Fruit fly (Drosophila melanogaster) whole organism, embryonic: ENCODE data around the gene CG1024.

Source experiments
- Blimp-1 ChIP-seq: fragments of 200-800 bp; sonication (Bioruptor generic); optimal IDR thresholded peaks from 3 replicates; lab custom pipeline; 2018; ENCODE audit warnings: missing biosample characterization, missing genetic modification characterization, mild to moderate bottlenecking, moderate library complexity, missing genetic modification reagents
- CG10543 ChIP-seq: fragments of 200-800 bp; sonication (Bioruptor generic); optimal IDR thresholded peaks from 3 replicates; lab custom pipeline; 2017; ENCODE audit warnings: missing biosample characterization, mild to moderate bottlenecking, missing genetic modification characterization, moderate library complexity
- CG12071 ChIP-seq: fragments of 200-800 bp; sonication (Bioruptor generic); optimal IDR thresholded peaks from 3 replicates; lab custom pipeline; 2018; ENCODE audit warnings: missing biosample characterization, mild to moderate bottlenecking, missing genetic modification characterization
- CG12104 ChIP-seq: fragments of 200-800 bp; sonication (Bioruptor generic); optimal IDR thresholded peaks from 3 replicates; lab custom pipeline; 2016; ENCODE audit warnings: missing biosample characterization, missing genetic modification characterization
- CG12391 ChIP-seq: fragments of 200-800 bp; sonication (Bioruptor generic); optimal IDR thresholded peaks from 3 replicates; lab custom pipeline; 2018; ENCODE audit warnings: missing biosample characterization, mild to moderate bottlenecking, missing genetic modification characterization, moderate library complexity
- CG12744 ChIP-seq: fragments of 200-800 bp; sonication (Bioruptor generic); optimal IDR thresholded peaks from 2 replicates; lab custom pipeline; 2016; ENCODE audit warnings: missing biosample characterization, missing genetic modification characterization
- CG12942 ChIP-seq: fragments of 200-800 bp; sonication (Bioruptor generic); optimal IDR thresholded peaks from 3 replicates; lab custom pipeline; 2016; ENCODE audit warnings: missing biosample characterization, missing genetic modification characterization
- CG13287 ChIP-seq: fragments of 200-800 bp; sonication (Bioruptor generic); IDR thresholded peaks from 2 replicates; pipeline ENCODE4 v1.3.6; 2022; ENCODE audit warnings: missing biosample characterization, missing genetic modification characterization; ENCODE audit not compliant: partially characterized antibody
- CG17359 ChIP-seq: fragments of 200-800 bp; sonication (Bioruptor generic); optimal IDR thresholded peaks from 3 replicates; lab custom pipeline; 2018; ENCODE audit warnings: missing biosample characterization, mild to moderate bottlenecking, missing genetic modification characterization, moderate library complexity
- CG17385 ChIP-seq: fragments of 200-800 bp; sonication (Bioruptor generic); optimal IDR thresholded peaks from 3 replicates; lab custom pipeline; 2018; ENCODE audit warnings: missing biosample characterization, mild to moderate bottlenecking, missing genetic modification characterization
- CG18011 ChIP-seq: fragments of 200-800 bp; sonication (Bioruptor generic); optimal IDR thresholded peaks from 2 replicates; lab custom pipeline; 2017; ENCODE audit warnings: missing biosample characterization, missing genetic modification characterization, mild to moderate bottlenecking, moderate library complexity, missing genotype
- CG18599 ChIP-seq: fragments of 200-800 bp; sonication (Bioruptor generic); optimal IDR thresholded peaks from 3 replicates; lab custom pipeline; 2017; ENCODE audit warnings: missing biosample characterization, missing genetic modification characterization, mild to moderate bottlenecking, moderate library complexity, missing genetic modification reagents
- CG2199 ChIP-seq: fragments of 200-800 bp; sonication (Bioruptor generic); IDR thresholded peaks from 3 replicates; pipeline ENCODE4 v1.3.6; 2022; ENCODE audit warnings: missing biosample characterization, missing genetic modification characterization
- CG34376 ChIP-seq: fragments of 200-800 bp; sonication (Bioruptor generic); optimal IDR thresholded peaks from 2 replicates; lab custom pipeline; 2018; ENCODE audit warnings: missing biosample characterization, mild to moderate bottlenecking, missing genetic modification characterization
- CG4282 ChIP-seq: fragments of 200-800 bp; sonication (Bioruptor generic); optimal IDR thresholded peaks from 2 replicates; lab custom pipeline; 2016; ENCODE audit warnings: missing biosample characterization, missing genetic modification characterization
- CG4328 ChIP-seq: fragments of 200-800 bp; sonication (Bioruptor generic); optimal IDR thresholded peaks from 3 replicates; lab custom pipeline; 2017; ENCODE audit warnings: missing biosample characterization, missing genetic modification reagents, missing genetic modification characterization
- CG4617 ChIP-seq: fragments of 200-800 bp; sonication (Bioruptor generic); optimal IDR thresholded peaks from 3 replicates; lab custom pipeline; 2016; ENCODE audit warnings: missing biosample characterization, missing genetic modification characterization, borderline replicate concordance
- CG4820 ChIP-seq: fragments of 200-800 bp; sonication (Bioruptor generic); optimal IDR thresholded peaks from 3 replicates; lab custom pipeline; 2016; ENCODE audit warnings: missing biosample characterization, missing genetic modification characterization
- CG5180 ChIP-seq: fragments of 200-800 bp; sonication (Bioruptor generic); optimal IDR thresholded peaks from 3 replicates; lab custom pipeline; 2017; ENCODE audit warnings: missing biosample characterization, missing genetic modification characterization, mild to moderate bottlenecking, moderate library complexity, missing genetic modification reagents
- CG6254 ChIP-seq: fragments of 200-800 bp; sonication (Bioruptor generic); optimal IDR thresholded peaks from 3 replicates; lab custom pipeline; 2017; ENCODE audit warnings: mild to moderate bottlenecking, missing biosample characterization, missing genetic modification reagents, missing genetic modification characterization
- CG7745 ChIP-seq: fragments of 200-800 bp; sonication (Bioruptor generic); optimal IDR thresholded peaks from 2 replicates; lab custom pipeline; 2018; ENCODE audit warnings: missing biosample characterization, mild to moderate bottlenecking, missing genetic modification characterization, moderate library complexity
- CG9932 ChIP-seq: fragments of 200-800 bp; sonication (Bioruptor generic); IDR thresholded peaks from 2 replicates; pipeline ENCODE4 v1.3.6; 2022; ENCODE audit warnings: missing biosample characterization, missing genetic modification characterization
- CoRest ChIP-seq: fragments of 200-800 bp; sonication (Bioruptor generic); optimal IDR thresholded peaks from 3 replicates; lab custom pipeline; 2018; ENCODE audit warnings: missing biosample characterization, mild to moderate bottlenecking, missing genetic modification characterization, moderate library complexity
- D19B ChIP-seq: fragments of 200-800 bp; sonication (Bioruptor generic); optimal IDR thresholded peaks from 2 replicates; lab custom pipeline; 2017; ENCODE audit warnings: missing biosample characterization, mild to moderate bottlenecking, missing genetic modification characterization
- Dbx ChIP-seq: fragments of 200-800 bp; sonication (Bioruptor generic); IDR thresholded peaks from 3 replicates; pipeline ENCODE4 v1.3.6; 2022; ENCODE audit warnings: missing biosample characterization, missing genetic modification characterization
- Dll ChIP-seq: fragments of 200-800 bp; sonication (Bioruptor generic); IDR thresholded peaks from 4 replicates; pipeline ENCODE4 v1.3.6; 2022; ENCODE audit warnings: missing biosample characterization, missing genetic modification characterization; ENCODE audit not compliant: partially characterized antibody
- H15 ChIP-seq: fragments of 200-800 bp; sonication (Bioruptor generic); IDR thresholded peaks from 3 replicates; pipeline ENCODE4 v1.3.6; 2022; ENCODE audit warnings: missing biosample characterization, missing genetic modification characterization
- H2.0 ChIP-seq: fragments of 200-800 bp; sonication (Bioruptor generic); IDR thresholded peaks from 2 replicates; pipeline ENCODE4 v1.3.6; 2022; ENCODE audit warnings: missing biosample characterization, missing genetic modification characterization
- HLHmδ ChIP-seq: fragments of 200-800 bp; sonication (Bioruptor generic); optimal IDR thresholded peaks from 2 replicates; lab custom pipeline; 2018; ENCODE audit warnings: missing biosample characterization, mild to moderate bottlenecking, missing genetic modification characterization, moderate library complexity
- Jarid2 ChIP-seq: fragments of 200-800 bp; sonication (Bioruptor generic); optimal IDR thresholded peaks from 3 replicates; lab custom pipeline; 2017; ENCODE audit warnings: mild to moderate bottlenecking, missing biosample characterization, missing genetic modification reagents, missing genetic modification characterization
- MBD-R2 ChIP-seq: fragments of 200-800 bp; sonication (Bioruptor generic); IDR thresholded peaks from 2 replicates; pipeline ENCODE4 v1.3.6; 2022; ENCODE audit warnings: missing biosample characterization, missing genetic modification characterization
- Med ChIP-seq: fragments of 200-800 bp; sonication (Bioruptor generic); peaks from one replicate; lab custom pipeline; 2016; ENCODE audit warnings: missing biosample characterization, missing genetic modification characterization, mild to moderate bottlenecking, inconsistent platforms, moderate library complexity
- Mrtf ChIP-seq: fragments of 200-800 bp; sonication (Bioruptor generic); IDR thresholded peaks from 3 replicates; pipeline ENCODE4 v1.3.6; 2022; ENCODE audit warnings: missing biosample characterization, missing genetic modification characterization
- cad ChIP-seq: fragments of >200 bp; optimal IDR thresholded peaks from 2 replicates; lab custom pipeline; 2017; ENCODE audit warnings: missing biosample characterization, missing genetic modification characterization
- fd64A ChIP-seq: fragments of 200-800 bp; sonication (Bioruptor generic); optimal IDR thresholded peaks from 3 replicates; lab custom pipeline; 2018; ENCODE audit warnings: missing biosample characterization, mild to moderate bottlenecking, missing genetic modification characterization
- fd96Cb ChIP-seq: fragments of 200-800 bp; sonication (Bioruptor generic); optimal IDR thresholded peaks from 2 replicates; lab custom pipeline; 2018; ENCODE audit warnings: missing biosample characterization, mild to moderate bottlenecking, missing genetic modification characterization, moderate library complexity
- jumu ChIP-seq: fragments of 200-800 bp; sonication (Bioruptor generic); optimal IDR thresholded peaks from 3 replicates; lab custom pipeline; 2016; ENCODE audit warnings: missing biosample characterization, missing genetic modification characterization
- kah ChIP-seq: fragments of 200-800 bp; sonication (Bioruptor generic); optimal IDR thresholded peaks from 2 replicates; lab custom pipeline; 2018; ENCODE audit warnings: missing biosample characterization, mild to moderate bottlenecking, missing genetic modification characterization
- mam ChIP-seq: fragments of 200-800 bp; sonication (Bioruptor generic); optimal IDR thresholded peaks from 3 replicates; lab custom pipeline; 2016; ENCODE audit warnings: missing biosample characterization, missing genetic modification characterization
- otp ChIP-seq: fragments of 200-800 bp; sonication (Bioruptor generic); IDR thresholded peaks from 3 replicates; pipeline ENCODE4, ENCODE4 v1.3.6; 2022; ENCODE audit warnings: missing biosample characterization, missing genetic modification characterization
- pan ChIP-seq, 4 experiments: fragments of >200 bp in 3 of 4; fragments of 200-800 bp in 1 of 4; sonication (Bioruptor generic) in 1 of 4; optimal IDR thresholded peaks in 3 of 4; IDR thresholded peaks in 1 of 4; 2 replicates each; pipeline versions ENCODE4 v1.3.6 to Lab custom; 2017 to 2022; ENCODE audit warnings: missing biosample characterization in 2 of 4, missing genetic modification characterization in 2 of 4, mixed read lengths in 1 of 4
- sens ChIP-seq: fragments of 200-800 bp; sonication (Bioruptor generic); peaks from one replicate; lab custom pipeline; 2016; ENCODE audit warnings: missing biosample characterization, missing genetic modification characterization
- so ChIP-seq: fragments of 200-800 bp; sonication (Bioruptor generic); IDR thresholded peaks from 3 replicates; pipeline ENCODE4 v1.3.6; 2022; ENCODE audit warnings: missing biosample characterization, missing genetic modification characterization
- stc ChIP-seq: fragments of 200-800 bp; sonication (Bioruptor generic); IDR thresholded peaks from 2 replicates; pipeline ENCODE4 v1.3.6; 2022; ENCODE audit warnings: missing biosample characterization, missing genetic modification characterization
- tgo ChIP-seq: fragments of 200-800 bp; sonication (Bioruptor generic); IDR thresholded peaks from 3 replicates; pipeline ENCODE4 v1.3.6; 2022; ENCODE audit warnings: missing biosample characterization, missing genetic modification characterization
- z ChIP-seq: fragments of 200-800 bp; sonication (Bioruptor generic); IDR thresholded peaks from 3 replicates; pipeline ENCODE4 v1.3.6; 2022; ENCODE audit warnings: missing biosample characterization, missing genetic modification characterization
- zen ChIP-seq: fragments of 200-800 bp; sonication (Bioruptor generic); optimal IDR thresholded peaks from 3 replicates; lab custom pipeline; 2018; ENCODE audit warnings: missing biosample characterization, mild to moderate bottlenecking, missing genetic modification characterization, moderate library complexity
- zf30C ChIP-seq: fragments of 200-800 bp; sonication (Bioruptor generic); optimal IDR thresholded peaks from 3 replicates; lab custom pipeline; 2018; ENCODE audit warnings: missing biosample characterization, mild to moderate bottlenecking, missing genetic modification characterization

The CG1024 gene

dm6 chr3R:6353624-6354352 is 26.3 kb downstream of the CG1024 start (continued):
- TF ChIP-seq CG12744 (GFP tag; lab: Kevin White, UChicago) (no peak), CG9932 (GFP tag; lab: Robert Waterston, UW) (no peak), CG4820 (GFP tag; lab: Kevin White, UChicago) (peak; percentile 68), CG18599 (GFP tag; lab: Kevin White, UChicago) (peak; percentile 82), CG12391 (tag; lab: Kevin White, UChicago) (peak; percentile 88), z (GFP tag; lab: Robert Waterston, UW) (peak; percentile 79), H15 (no peak), CG4282 (peak; percentile 75), CG4328 (GFP tag; lab: Kevin White, UChicago) (no peak), Dbx (GFP tag; lab: Robert Waterston, UW) (no peak), CG4617 (GFP tag; lab: Kevin White, UChicago) (peak; percentile 49), CG6254 (peak; percentile 67), MBD-R2 (no peak), pan (optimal IDR thresholded peaks at IDR 0.05; lab: Kevin White, UChicago) (no peak), pan (GFP tag; optimal IDR thresholded peaks at IDR 0.05 in 1 of 2, IDR thresholded peaks at IDR 0.05 in 1 of 2) (peak in 1 of 2 experiments; percentile 70), HLHmδ (no peak), zen (tag; lab: Kevin White, UChicago) (no peak), so (peak; percentile 62; the same call in 1 of the 3 replicates), CG13287 (GFP tag; lab: Robert Waterston, UW) (no peak), CG12942 (GFP tag; lab: Kevin White, UChicago) (peak; percentile 63), Med (GFP tag; lab: Kevin White, UChicago) (peak; percentile 89), CG10543 (GFP tag; lab: Kevin White, UChicago) (peak; percentile 61), zf30C (GFP tag; lab: Kevin White, UChicago) (no peak), D19B (GFP tag; lab: Kevin White, UChicago) (peak; percentile 66), otp (GFP tag; lab: Robert Waterston, UW) (peak; percentile 12; the same call in 1 of the 3 replicates), CG5180 (GFP tag; lab: Kevin White, UChicago) (peak; percentile 71), CG7745 (tag; lab: Kevin White, UChicago) (no peak), H2.0 (GFP tag; lab: Robert Waterston, UW) (peak; percentile 46; the same call in 1 of the 2 replicates), CoRest (tag; lab: Kevin White, UChicago) (peak; percentile 90), cad (GFP tag; lab: Kevin White, UChicago) (no peak), CG18011 (GFP tag; lab: Kevin White, UChicago) (peak; percentile 83), CG2199 (GFP tag; lab: Robert Waterston, UW) (no peak), CG34376 (peak; percentile 42), tgo (peak; percentile 72), mam (GFP tag; lab: Kevin White, UChicago) (peak; percentile 62), kah (GFP tag; lab: Kevin White, UChicago) (peak; percentile 52), CG17385 (GFP tag; lab: Kevin White, UChicago) (peak; percentile 79), Dll (GFP tag; lab: Robert Waterston, UW) (0 out of 4 replicates have a peak, but pooled peaks have one; percentile 24), CG12071 (GFP tag; lab: Kevin White, UChicago) (no peak), fd64A (no peak), Jarid2 (no peak), jumu (GFP tag; lab: Kevin White, UChicago) (peak; percentile 20), CG12104 (GFP tag; lab: Kevin White, UChicago) (peak; percentile 75), Blimp-1 (GFP tag; lab: Kevin White, UChicago) (no peak), sens (peak; percentile 95), CG17359 (peak; percentile 80), Mrtf (GFP tag; lab: Robert Waterston, UW) (peak; percentile 59; the same call in 1 of the 3 replicates), fd96Cb (peak; percentile 82), stc (GFP tag; lab: Robert Waterston, UW) (peak; percentile 73)
